Fruit fly (Drosophila melanogaster) whole organism, pupa: ENCODE data around the gene lili.

Experiments
- CG13204 ChIP-seq: fragments of 200-800 bp; sonication (Bioruptor generic); optimal IDR thresholded peaks from 2 replicates; lab custom pipeline; 2018; ENCODE audit warnings: missing biosample characterization, mild to moderate bottlenecking, missing genetic modification characterization, moderate library complexity
- CG14655 ChIP-seq: fragments of 200-800 bp; sonication (Bioruptor generic); optimal IDR thresholded peaks from 3 replicates; lab custom pipeline; 2017; ENCODE audit warnings: mild to moderate bottlenecking, missing biosample characterization, missing genetic modification reagents, missing genetic modification characterization
- CG15710 ChIP-seq: fragments of 200-800 bp; sonication (Bioruptor generic); optimal IDR thresholded peaks from 2 replicates; lab custom pipeline; 2018; ENCODE audit warnings: missing biosample characterization, mild to moderate bottlenecking, missing genetic modification characterization, moderate library complexity
- CG17806 ChIP-seq: fragments of 200-800 bp; sonication (Bioruptor generic); optimal IDR thresholded peaks from 2 replicates; lab custom pipeline; 2018; ENCODE audit warnings: missing biosample characterization, mild to moderate bottlenecking, missing genetic modification characterization, moderate library complexity
- CG32121 ChIP-seq: fragments of 200-800 bp; sonication (Bioruptor generic); IDR thresholded peaks from 2 replicates; pipeline ENCODE4 v1.3.6; 2022; ENCODE audit warnings: missing biosample characterization, missing genetic modification characterization
- CG8301 ChIP-seq: fragments of 200-800 bp; sonication (Bioruptor generic); optimal IDR thresholded peaks from 2 replicates; lab custom pipeline; 2018; ENCODE audit warnings: missing biosample characterization, mild to moderate bottlenecking, missing genetic modification characterization
- CG9948 ChIP-seq: fragments of 200-800 bp; sonication (Bioruptor generic); optimal IDR thresholded peaks from 2 replicates; lab custom pipeline; 2018; ENCODE audit warnings: missing biosample characterization, mild to moderate bottlenecking, missing genetic modification characterization, moderate library complexity
- EcR ChIP-seq: fragments of 200-800 bp; sonication (Bioruptor generic); optimal IDR thresholded peaks from 3 replicates; lab custom pipeline; 2019; ENCODE audit warnings: missing biosample characterization, missing genetic modification characterization, mild to moderate bottlenecking, moderate library complexity, missing genetic modification reagents
- Pif1A ChIP-seq: fragments of 200-800 bp; sonication (Bioruptor generic); optimal IDR thresholded peaks from 3 replicates; lab custom pipeline; 2016; ENCODE audit warnings: missing biosample characterization, missing genetic modification characterization
- Pif1B ChIP-seq: fragments of 200-800 bp; sonication (Bioruptor generic); optimal IDR thresholded peaks from 3 replicates; lab custom pipeline; 2016; ENCODE audit warnings: missing biosample characterization, missing genetic modification characterization
- fd96Ca ChIP-seq: fragments of 200-800 bp; sonication (Bioruptor generic); IDR thresholded peaks from 3 replicates; pipeline ENCODE4 v1.3.6; 2022; ENCODE audit warnings: missing biosample characterization, missing genetic modification characterization
- gl ChIP-seq: fragments of 200-800 bp; sonication (Bioruptor generic); optimal IDR thresholded peaks from 2 replicates; lab custom pipeline; 2018; ENCODE audit warnings: missing biosample characterization, mild to moderate bottlenecking, missing genetic modification characterization

DNA sequence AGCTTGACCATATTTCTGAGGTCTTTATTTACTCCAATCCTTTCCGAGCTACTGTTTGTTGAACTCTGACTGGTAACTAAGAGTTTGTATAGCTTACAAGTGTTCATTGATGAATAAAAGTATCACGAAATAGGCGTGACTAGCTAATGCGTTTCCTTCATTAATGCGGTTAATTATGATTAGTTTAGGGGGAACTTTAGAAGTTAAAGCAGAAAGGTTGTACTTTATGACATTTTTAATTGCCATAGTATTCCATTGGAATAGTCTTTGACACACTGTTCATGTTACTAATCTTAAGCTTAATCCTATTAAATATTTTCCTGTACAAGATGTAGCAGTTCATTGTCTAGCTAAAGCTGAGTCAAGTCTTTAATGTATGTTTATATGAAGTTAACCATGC lies 45.9 kb upstream of the lili start, which contains the start of gene ppk22:
- TF ChIP-seq CG13204 (GFP tag; lab: Kevin White, UChicago) (no peak), CG8301 (tag; lab: Kevin White, UChicago) (no peak), CG14655 (GFP tag; lab: Kevin White, UChicago) (no peak), gl (tag; lab: Kevin White, UChicago) (no peak), CG15710 (tag; lab: Kevin White, UChicago) (no peak), CG17806 (no peak), Pif1A (no peak), EcR (GFP tag; lab: Kevin White, UChicago) (no peak), CG32121 (GFP tag; lab: Robert Waterston, UW) (no peak), CG9948 (tag; lab: Kevin White, UChicago) (no peak), Pif1B (no peak), fd96Ca (GFP tag; lab: Robert Waterston, UW) (no peak)
